Fruit fly (Drosophila melanogaster) whole organism, embryonic: ENCODE data around the gene woc.

Experiments used
- Aef1 ChIP-seq: fragments of 200-800 bp; sonication (Bioruptor generic); IDR thresholded peaks from 3 replicates; pipeline ENCODE4 v1.3.6; 2022; ENCODE audit warnings: missing biosample characterization, missing genetic modification characterization
- B-H2 ChIP-seq: fragments of 200-800 bp; sonication (Bioruptor generic); optimal IDR thresholded peaks from 2 replicates; lab custom pipeline; 2018; ENCODE audit warnings: missing biosample characterization, mild to moderate bottlenecking, missing genetic modification characterization
- CG10267 ChIP-seq: fragments of 200-800 bp; sonication (Bioruptor generic); optimal IDR thresholded peaks from 2 replicates; lab custom pipeline; 2018; ENCODE audit warnings: missing biosample characterization, mild to moderate bottlenecking, missing genetic modification characterization, moderate library complexity
- CG11398 ChIP-seq: fragments of 200-800 bp; sonication (Bioruptor generic); optimal IDR thresholded peaks from 2 replicates; lab custom pipeline; 2016; ENCODE audit warnings: missing biosample characterization, missing genetic modification characterization
- CG11504 ChIP-seq: fragments of 200-800 bp; sonication (Bioruptor generic); optimal IDR thresholded peaks from 3 replicates; lab custom pipeline; 2019; ENCODE audit warnings: missing biosample characterization, mild to moderate bottlenecking, missing genetic modification characterization, moderate library complexity
- CG12155 ChIP-seq: fragments of 200-800 bp; sonication (Bioruptor generic); optimal IDR thresholded peaks from 3 replicates; lab custom pipeline; 2016; ENCODE audit warnings: missing biosample characterization, missing genetic modification characterization
- CG12942 ChIP-seq: fragments of 200-800 bp; sonication (Bioruptor generic); optimal IDR thresholded peaks from 3 replicates; lab custom pipeline; 2016; ENCODE audit warnings: missing biosample characterization, missing genetic modification characterization
- CG17612 ChIP-seq: fragments of 200-800 bp; sonication (Bioruptor generic); IDR thresholded peaks from 2 replicates; pipeline ENCODE4 v1.3.6; 2022; ENCODE audit warnings: missing biosample characterization, missing genetic modification characterization
- CG2202 ChIP-seq: fragments of 200-800 bp; sonication (Bioruptor generic); optimal IDR thresholded peaks from 2 replicates; lab custom pipeline; 2018; ENCODE audit warnings: missing biosample characterization, mild to moderate bottlenecking, missing genetic modification characterization
- CG3065 ChIP-seq: fragments of 200-800 bp; sonication (Bioruptor generic); optimal IDR thresholded peaks from 2 replicates; lab custom pipeline; 2016; ENCODE audit warnings: missing biosample characterization, missing genetic modification characterization
- CG31224 ChIP-seq: fragments of 200-800 bp; sonication (Bioruptor generic); IDR thresholded peaks from 2 replicates; pipeline ENCODE4 v1.3.6; 2022; ENCODE audit warnings: missing biosample characterization, missing genetic modification characterization
- CG32772 ChIP-seq: fragments of 200-800 bp; sonication (Bioruptor generic); IDR thresholded peaks from 2 replicates; pipeline ENCODE4 v1.3.6; 2022; ENCODE audit warnings: missing biosample characterization, missing genetic modification characterization
- CG3281 ChIP-seq: fragments of 200-800 bp; sonication (Bioruptor generic); optimal IDR thresholded peaks from 3 replicates; lab custom pipeline; 2017; ENCODE audit warnings: missing biosample characterization, mild to moderate bottlenecking, missing genetic modification characterization
- CG33213 ChIP-seq: fragments of 200-800 bp; sonication (Bioruptor generic); optimal IDR thresholded peaks from 3 replicates; lab custom pipeline; 2016; ENCODE audit warnings: missing biosample characterization, missing genetic modification characterization
- CG3726 ChIP-seq: fragments of 200-800 bp; sonication (Bioruptor generic); IDR thresholded peaks from 3 replicates; pipeline ENCODE4, ENCODE4 v1.3.6; 2022; ENCODE audit warnings: missing biosample characterization, missing genetic modification characterization
- CG4328 ChIP-seq: fragments of 200-800 bp; sonication (Bioruptor generic); optimal IDR thresholded peaks from 3 replicates; lab custom pipeline; 2017; ENCODE audit warnings: missing biosample characterization, missing genetic modification reagents, missing genetic modification characterization
- CG9797 ChIP-seq: fragments of 200-800 bp; sonication (Bioruptor generic); optimal IDR thresholded peaks from 3 replicates; lab custom pipeline; 2018; ENCODE audit warnings: missing biosample characterization, mild to moderate bottlenecking, missing genetic modification characterization
- Camta ChIP-seq: fragments of 200-800 bp; sonication (Bioruptor generic); optimal IDR thresholded peaks from 2 replicates; lab custom pipeline; 2016; ENCODE audit warnings: missing biosample characterization, missing genetic modification characterization
- Dad ChIP-seq: fragments of 200-800 bp; sonication (Bioruptor generic); optimal IDR thresholded peaks from 3 replicates; lab custom pipeline; 2016; ENCODE audit warnings: missing biosample characterization, missing genetic modification characterization
- ERR ChIP-seq: fragments of 200-800 bp; sonication (Bioruptor generic); optimal IDR thresholded peaks from 2 replicates; lab custom pipeline; 2016; ENCODE audit warnings: missing biosample characterization, missing genetic modification characterization
- Elba2 ChIP-seq: fragments of 200-800 bp; sonication (Bioruptor generic); optimal IDR thresholded peaks from 3 replicates; lab custom pipeline; 2016; ENCODE audit warnings: missing biosample characterization, missing genetic modification characterization
- Fer1 ChIP-seq: fragments of 200-800 bp; sonication (Bioruptor generic); optimal IDR thresholded peaks from 2 replicates; lab custom pipeline; 2017; ENCODE audit warnings: missing biosample characterization, mild to moderate bottlenecking, missing genetic modification characterization
- HHEX ChIP-seq: fragments of 200-800 bp; sonication (Bioruptor generic); optimal IDR thresholded peaks from 3 replicates; lab custom pipeline; 2017; ENCODE audit warnings: missing biosample characterization, mild to moderate bottlenecking, missing genetic modification characterization, missing genetic modification reagents
- HLH54F ChIP-seq: fragments of 200-800 bp; sonication (Bioruptor generic); optimal IDR thresholded peaks from 3 replicates; lab custom pipeline; 2016; ENCODE audit warnings: missing biosample characterization, missing genetic modification characterization
- Mes4 ChIP-seq: fragments of 200-800 bp; sonication (Bioruptor generic); optimal IDR thresholded peaks from 2 replicates; lab custom pipeline; 2016; ENCODE audit warnings: missing biosample characterization, missing genetic modification characterization
- Poxn ChIP-seq: fragments of 200-800 bp; sonication (Bioruptor generic); IDR thresholded peaks from 2 replicates; pipeline ENCODE4 v1.3.6; 2022; ENCODE audit warnings: missing biosample characterization, missing genetic modification characterization
- Rfx ChIP-seq: fragments of 200-800 bp; sonication (Bioruptor generic); IDR thresholded peaks from 2 replicates; pipeline ENCODE4 v1.3.6; 2022; ENCODE audit warnings: missing biosample characterization, missing genetic modification characterization
- Spps ChIP-seq: fragments of 200-800 bp; sonication (Bioruptor generic); optimal IDR thresholded peaks from 2 replicates; lab custom pipeline; 2018; ENCODE audit warnings: missing biosample characterization, mild to moderate bottlenecking, missing genetic modification characterization
- ab ChIP-seq: fragments of 200-800 bp; sonication (Bioruptor generic); optimal IDR thresholded peaks from 2 replicates; lab custom pipeline; 2016; ENCODE audit warnings: missing biosample characterization, missing genetic modification characterization
- ac ChIP-seq: fragments of 200-800 bp; sonication (Bioruptor generic); optimal IDR thresholded peaks from 3 replicates; lab custom pipeline; 2017; ENCODE audit warnings: missing biosample characterization, mild to moderate bottlenecking, missing genetic modification characterization
- az2 ChIP-seq: fragments of 200-800 bp; sonication (Bioruptor generic); optimal IDR thresholded peaks from 3 replicates; lab custom pipeline; 2016; ENCODE audit warnings: missing biosample characterization, missing genetic modification characterization
- btn ChIP-seq: fragments of 200-800 bp; sonication (Bioruptor generic); optimal IDR thresholded peaks from 2 replicates; lab custom pipeline; 2016; ENCODE audit warnings: missing biosample characterization, missing genetic modification characterization
- cad ChIP-seq: fragments of >200 bp; optimal IDR thresholded peaks from 2 replicates; lab custom pipeline; 2017; ENCODE audit warnings: missing biosample characterization, missing genetic modification characterization
- cg ChIP-seq: fragments of 200-800 bp; sonication (Bioruptor generic); optimal IDR thresholded peaks from 3 replicates; lab custom pipeline; 2019; ENCODE audit warnings: missing biosample characterization, mild to moderate bottlenecking, missing genetic modification characterization, moderate library complexity
- esg ChIP-seq: fragments of 200-800 bp; sonication (Bioruptor generic); conservative IDR thresholded peaks from 2 replicates; pipeline ENCODE4 v1.3.6; 2022; ENCODE audit warnings: missing biosample characterization, missing genetic modification characterization
- ewg ChIP-seq: fragments of 200-800 bp; sonication (Bioruptor generic); optimal IDR thresholded peaks from 3 replicates; lab custom pipeline; 2017; ENCODE audit warnings: mild to moderate bottlenecking, missing biosample characterization, missing genetic modification reagents, missing genetic modification characterization
- fd102C ChIP-seq: fragments of 200-800 bp; sonication (Bioruptor generic); optimal IDR thresholded peaks from 2 replicates; lab custom pipeline; 2018; ENCODE audit warnings: missing biosample characterization, mild to moderate bottlenecking, missing genetic modification characterization, moderate library complexity
- fd96Cb ChIP-seq: fragments of 200-800 bp; sonication (Bioruptor generic); optimal IDR thresholded peaks from 2 replicates; lab custom pipeline; 2018; ENCODE audit warnings: missing biosample characterization, mild to moderate bottlenecking, missing genetic modification characterization, moderate library complexity
- gro ChIP-seq: fragments of 200-800 bp; sonication (Bioruptor generic); optimal IDR thresholded peaks from 2 replicates; lab custom pipeline; 2016; ENCODE audit warnings: missing biosample characterization, missing genetic modification characterization
- lov ChIP-seq, 2 experiments: fragments of 200-800 bp in 1 of 2; fragments of >200 bp in 1 of 2; sonication (Bioruptor generic) in 1 of 2; IDR thresholded peaks in 1 of 2; optimal IDR thresholded peaks in 1 of 2; 2 replicates in 1 of 2; 3 replicates in 1 of 2; pipeline versions ENCODE4 v1.3.6 to Lab custom; 2017 to 2022; ENCODE audit warnings: missing biosample characterization in 1 of 2, missing genetic modification characterization in 1 of 2
- mld ChIP-seq: fragments of 200-800 bp; sonication (Bioruptor generic); IDR thresholded peaks from 3 replicates; pipeline ENCODE4 v1.3.6; 2022; ENCODE audit warnings: missing biosample characterization, missing genetic modification characterization; ENCODE audit not compliant: partially characterized antibody
- odd ChIP-seq: fragments of 200-800 bp; sonication (Bioruptor generic); optimal IDR thresholded peaks from 2 replicates; lab custom pipeline; 2017; ENCODE audit warnings: missing biosample characterization, mild to moderate bottlenecking, missing genetic modification characterization
- peb ChIP-seq: fragments of 200-800 bp; sonication (Bioruptor generic); IDR thresholded peaks from 2 replicates; pipeline ENCODE4 v1.3.6; 2022; ENCODE audit warnings: missing biosample characterization, missing genetic modification characterization
- pho ChIP-seq: fragments of 200-800 bp; sonication (Bioruptor generic); optimal IDR thresholded peaks from 2 replicates; lab custom pipeline; 2016; ENCODE audit warnings: missing biosample characterization, missing genetic modification characterization
- ranshi ChIP-seq: fragments of 200-800 bp; sonication (Bioruptor generic); IDR thresholded peaks from 2 replicates; pipeline ENCODE4 v1.3.6; 2022; ENCODE audit warnings: missing biosample characterization, missing genetic modification characterization
- sc ChIP-seq, 3 experiments: fragments of >200 bp in 2 of 3; fragments of 200-800 bp in 1 of 3; sonication (Bioruptor generic) in 1 of 3; optimal IDR thresholded peaks; 2 replicates in 2 of 3; 3 replicates in 1 of 3; lab custom pipeline; 2017; ENCODE audit warnings: mild to moderate bottlenecking in 1 of 3, missing biosample characterization in 1 of 3, missing genetic modification characterization in 1 of 3, missing genetic modification reagents in 1 of 3
- sd ChIP-seq: fragments of 200-800 bp; sonication (Bioruptor generic); optimal IDR thresholded peaks from 3 replicates; lab custom pipeline; 2018; ENCODE audit warnings: missing biosample characterization, mild to moderate bottlenecking, missing genetic modification characterization, moderate library complexity
- sens ChIP-seq: fragments of 200-800 bp; sonication (Bioruptor generic); peaks from one replicate; lab custom pipeline; 2016; ENCODE audit warnings: missing biosample characterization, missing genetic modification characterization
- seq ChIP-seq: fragments of 200-800 bp; sonication (Bioruptor generic); IDR thresholded peaks from 2 replicates; pipeline ENCODE4 v1.3.6; 2022; ENCODE audit warnings: missing biosample characterization, missing genetic modification characterization
- slbo ChIP-seq: fragments of 200-800 bp; sonication (Bioruptor generic); IDR thresholded peaks from 2 replicates; pipeline ENCODE4 v1.3.6; 2022; ENCODE audit warnings: missing biosample characterization, missing genetic modification characterization
- slp2 ChIP-seq: fragments of 200-800 bp; sonication (Bioruptor generic); optimal IDR thresholded peaks from 2 replicates; lab custom pipeline; 2016; ENCODE audit warnings: missing biosample characterization, missing genetic modification characterization
- ttk ChIP-seq: fragments of 200-800 bp; sonication (Bioruptor generic); IDR thresholded peaks from 2 replicates; pipeline ENCODE4 v2.1.2; 2022; ENCODE audit warnings: missing biosample characterization, missing genetic modification characterization
- vfl ChIP-seq: fragments of 200-800 bp; sonication (Bioruptor generic); optimal IDR thresholded peaks from 2 replicates; lab custom pipeline; 2016; ENCODE audit warnings: missing biosample characterization, missing genetic modification characterization

The woc gene

DNA sequence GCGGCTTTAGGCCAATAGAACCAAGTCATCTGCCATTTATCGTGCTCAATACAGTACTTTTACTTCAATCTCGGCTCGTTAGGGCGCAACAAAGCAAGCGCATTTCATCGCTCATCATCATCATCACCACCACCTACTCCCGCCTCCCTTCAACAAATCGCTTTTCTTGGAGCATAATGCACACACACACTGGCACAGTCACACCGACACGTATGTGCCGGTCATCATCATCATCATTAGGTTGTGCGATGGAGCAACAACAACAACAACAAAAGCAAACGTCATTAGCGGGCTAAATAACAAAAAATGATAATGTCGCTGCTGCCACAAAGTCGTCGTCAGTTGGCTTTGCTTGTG lies 18.5 kb downstream of the woc start (continued):
- no peak for TF ChIP-seq odd (GFP tag; lab: Kevin White, UChicago)
- no peak for TF ChIP-seq az2 (GFP tag; lab: Kevin White, UChicago)
- TF ChIP-seq CG10267 (tag; lab: Kevin White, UChicago) = no peak
- TF ChIP-seq ab (GFP tag; lab: Kevin White, UChicago) = no peak
- no peak for TF ChIP-seq HHEX (GFP tag; lab: Kevin White, UChicago)
- TF ChIP-seq pho (GFP tag; lab: Kevin White, UChicago) = no peak
- no peak for TF ChIP-seq CG11398
- TF ChIP-seq CG12155 (GFP tag; lab: Kevin White, UChicago) = no peak
- TF ChIP-seq Fer1 (GFP tag; lab: Kevin White, UChicago) = no peak
- TF ChIP-seq seq (GFP tag; lab: Robert Waterston, UW) = no peak
- no peak for TF ChIP-seq CG31224 (GFP tag; lab: Robert Waterston, UW)
- peak; percentile 5 for TF ChIP-seq CG3281 (GFP tag; lab: Kevin White, UChicago)
- no peak for TF ChIP-seq gro (GFP tag; lab: Kevin White, UChicago)
- no peak for TF ChIP-seq slp2 (GFP tag; lab: Kevin White, UChicago)
- no peak for TF ChIP-seq ewg (GFP tag; lab: Kevin White, UChicago)
- TF ChIP-seq sc (optimal IDR thresholded peaks at IDR 0.05; lab: Kevin White, UChicago) = no peak
- no peak for TF ChIP-seq sc (GFP tag; optimal IDR thresholded peaks at IDR 0.05; lab: Kevin White, UChicago)
- no peak for TF ChIP-seq CG32772 (GFP tag; lab: Robert Waterston, UW)
- no peak for TF ChIP-seq CG12942 (GFP tag; lab: Kevin White, UChicago)
- no peak for TF ChIP-seq mld (GFP tag; lab: Robert Waterston, UW)
- no peak for TF ChIP-seq fd96Cb (tag; lab: Kevin White, UChicago)
- TF ChIP-seq CG3065 (GFP tag; lab: Kevin White, UChicago) = no peak
- TF ChIP-seq sens (GFP tag; lab: Kevin White, UChicago) = no peak
- no peak for TF ChIP-seq CG3726
- TF ChIP-seq CG11504 (tag; lab: Kevin White, UChicago) = no peak
- no peak for TF ChIP-seq Spps
- TF ChIP-seq Aef1 (GFP tag; lab: Robert Waterston, UW) = no peak
- no peak for TF ChIP-seq ERR
- TF ChIP-seq fd102C = no peak
- TF ChIP-seq slbo (GFP tag; lab: Robert Waterston, UW) = no peak
- TF ChIP-seq Mes4 = no peak
- no peak for TF ChIP-seq ranshi (GFP tag; lab: Robert Waterston, UW)
- TF ChIP-seq HLH54F (GFP tag; lab: Kevin White, UChicago) = no peak
- TF ChIP-seq CG9797 (GFP tag; lab: Kevin White, UChicago) = no peak
- no peak for TF ChIP-seq cad (GFP tag; lab: Kevin White, UChicago)
- TF ChIP-seq vfl (GFP tag; lab: Kevin White, UChicago) = no peak
- TF ChIP-seq peb = no peak
- no peak for TF ChIP-seq lov (optimal IDR thresholded peaks at IDR 0.05; lab: Kevin White, UChicago)
- TF ChIP-seq lov (GFP tag; IDR thresholded peaks at IDR 0.05; lab: Robert Waterston, UW) = no peak
- no peak for TF ChIP-seq Rfx
- TF ChIP-seq sd = no peak
- TF ChIP-seq CG17612 = no peak
- TF ChIP-seq CG4328 (GFP tag; lab: Kevin White, UChicago) = no peak
- TF ChIP-seq esg (GFP tag; lab: Robert Waterston, UW) = no peak
- no peak for TF ChIP-seq CG2202 (tag; lab: Kevin White, UChicago)
- no peak for TF ChIP-seq Dad (GFP tag; lab: Kevin White, UChicago)
- TF ChIP-seq Poxn (GFP tag; lab: Robert Waterston, UW) = no peak
- no peak for TF ChIP-seq B-H2 (GFP tag; lab: Kevin White, UChicago)
- no peak for TF ChIP-seq CG33213
- no peak for TF ChIP-seq ttk
- TF ChIP-seq Elba2 (GFP tag; lab: Kevin White, UChicago) = peak; percentile 39
- no peak for TF ChIP-seq Camta (GFP tag; lab: Kevin White, UChicago)
- peak; percentile 70 for TF ChIP-seq cg (GFP tag; lab: Kevin White, UChicago)
- no peak for TF ChIP-seq ac (GFP tag; lab: Kevin White, UChicago)
- TF ChIP-seq btn (GFP tag; lab: Kevin White, UChicago) = no peak
